Fruit fly (Drosophila melanogaster) whole organism, embryonic: ENCODE measurements around the gene CG10252.

Experiments used
- Abd-B ChIP-seq: fragments of 200-800 bp; sonication (Bioruptor generic); optimal IDR thresholded peaks from 2 replicates; lab custom pipeline; 2018; ENCODE audit warnings: missing biosample characterization, mild to moderate bottlenecking, missing genetic modification characterization, moderate library complexity
- Awh ChIP-seq: fragments of 200-800 bp; sonication (Bioruptor generic); IDR thresholded peaks from 2 replicates; pipeline ENCODE4, ENCODE4 v1.3.6; 2022; ENCODE audit warnings: missing biosample characterization, missing genetic modification characterization
- C15 ChIP-seq: fragments of 200-800 bp; sonication (Bioruptor generic); IDR thresholded peaks from 3 replicates; pipeline ENCODE4 v1.3.6; 2022; ENCODE audit warnings: missing biosample characterization, missing genetic modification characterization
- CG1024 ChIP-seq: fragments of 200-800 bp; sonication (Bioruptor generic); IDR thresholded peaks from 2 replicates; pipeline ENCODE4 v1.3.6; 2022; ENCODE audit warnings: missing biosample characterization, missing genetic modification characterization
- CG10274 ChIP-seq: fragments of 200-800 bp; sonication (Bioruptor generic); optimal IDR thresholded peaks from 3 replicates; lab custom pipeline; 2017; ENCODE audit warnings: missing biosample characterization, mild to moderate bottlenecking, missing genetic modification characterization
- CG10462 ChIP-seq: fragments of 200-800 bp; sonication (Bioruptor generic); optimal IDR thresholded peaks from 2 replicates; lab custom pipeline; 2016; ENCODE audit warnings: missing biosample characterization, missing genetic modification characterization
- CG10565 ChIP-seq: fragments of 200-800 bp; sonication (Bioruptor generic); optimal IDR thresholded peaks from 3 replicates; lab custom pipeline; 2016; ENCODE audit warnings: missing biosample characterization, mild to moderate bottlenecking, missing genetic modification characterization
- CG11504 ChIP-seq: fragments of 200-800 bp; sonication (Bioruptor generic); optimal IDR thresholded peaks from 3 replicates; lab custom pipeline; 2019; ENCODE audit warnings: missing biosample characterization, mild to moderate bottlenecking, missing genetic modification characterization, moderate library complexity
- CG11696 ChIP-seq: fragments of 200-800 bp; sonication (Bioruptor generic); IDR thresholded peaks from 2 replicates; pipeline ENCODE4 v1.3.6; 2022; ENCODE audit warnings: missing biosample characterization, missing genetic modification characterization
- CG14441 ChIP-seq: fragments of 200-800 bp; sonication (Bioruptor generic); IDR thresholded peaks from 2 replicates; pipeline ENCODE4 v1.3.6; 2022; ENCODE audit warnings: missing biosample characterization, missing genetic modification characterization
- CG14965 ChIP-seq: fragments of 200-800 bp; sonication (Bioruptor generic); optimal IDR thresholded peaks from 2 replicates; lab custom pipeline; 2016; ENCODE audit warnings: missing biosample characterization, missing genetic modification characterization, borderline replicate concordance
- CG15514 ChIP-seq: fragments of 200-800 bp; sonication (Bioruptor generic); optimal IDR thresholded peaks from 3 replicates; lab custom pipeline; 2017; ENCODE audit warnings: missing biosample characterization, missing genetic modification characterization, mild to moderate bottlenecking, moderate library complexity, missing genetic modification reagents
- CG17612 ChIP-seq: fragments of 200-800 bp; sonication (Bioruptor generic); IDR thresholded peaks from 2 replicates; pipeline ENCODE4 v1.3.6; 2022; ENCODE audit warnings: missing biosample characterization, missing genetic modification characterization
- CG17829 ChIP-seq: fragments of 200-800 bp; optimal IDR thresholded peaks from 2 replicates; lab custom pipeline; 2019; ENCODE audit warnings: missing biosample characterization, mild to moderate bottlenecking, missing genetic modification characterization, moderate library complexity
- CG18262 ChIP-seq: fragments of 200-800 bp; optimal IDR thresholded peaks from 3 replicates; lab custom pipeline; 2019; ENCODE audit warnings: missing biosample characterization, mild to moderate bottlenecking, missing genetic modification characterization, moderate library complexity
- CG2202 ChIP-seq: fragments of 200-800 bp; sonication (Bioruptor generic); optimal IDR thresholded peaks from 2 replicates; lab custom pipeline; 2018; ENCODE audit warnings: missing biosample characterization, mild to moderate bottlenecking, missing genetic modification characterization
- CG31388 ChIP-seq: fragments of 200-800 bp; sonication (Bioruptor generic); optimal IDR thresholded peaks from 2 replicates; lab custom pipeline; 2016; ENCODE audit warnings: missing biosample characterization, missing genetic modification characterization
- CG32532 ChIP-seq: fragments of 200-800 bp; sonication (Bioruptor generic); IDR thresholded peaks from 2 replicates; pipeline ENCODE4 v1.3.6; 2022; ENCODE audit warnings: missing biosample characterization, missing genetic modification characterization
- CG34422 ChIP-seq: fragments of 200-800 bp; sonication (Bioruptor generic); IDR thresholded peaks from 3 replicates; pipeline ENCODE4 v1.3.6; 2022; ENCODE audit warnings: missing biosample characterization, missing genetic modification characterization
- CG8388 ChIP-seq: fragments of 200-800 bp; sonication (Bioruptor generic); optimal IDR thresholded peaks from 2 replicates; lab custom pipeline; 2019; ENCODE audit warnings: missing biosample characterization, mild to moderate bottlenecking, missing genetic modification characterization, moderate library complexity
- CG9797 ChIP-seq: fragments of 200-800 bp; sonication (Bioruptor generic); optimal IDR thresholded peaks from 3 replicates; lab custom pipeline; 2018; ENCODE audit warnings: missing biosample characterization, mild to moderate bottlenecking, missing genetic modification characterization
- Dref ChIP-seq: fragments of 200-800 bp; sonication (Bioruptor generic); IDR thresholded peaks from 2 replicates; pipeline ENCODE4 v1.3.6; 2022; ENCODE audit warnings: missing biosample characterization, missing genetic modification characterization
- Fer3 ChIP-seq: fragments of 200-800 bp; sonication (Bioruptor generic); optimal IDR thresholded peaks from 2 replicates; lab custom pipeline; 2018; ENCODE audit warnings: missing biosample characterization, mild to moderate bottlenecking, missing genetic modification characterization, moderate library complexity
- HLHmδ ChIP-seq: fragments of 200-800 bp; sonication (Bioruptor generic); optimal IDR thresholded peaks from 2 replicates; lab custom pipeline; 2018; ENCODE audit warnings: missing biosample characterization, mild to moderate bottlenecking, missing genetic modification characterization, moderate library complexity
- Hey ChIP-seq: fragments of 200-800 bp; sonication (Bioruptor generic); optimal IDR thresholded peaks from 3 replicates; lab custom pipeline; 2018; ENCODE audit warnings: missing biosample characterization, mild to moderate bottlenecking, missing genetic modification characterization
- Hmr ChIP-seq: fragments of 200-800 bp; sonication (Bioruptor generic); optimal IDR thresholded peaks from 3 replicates; lab custom pipeline; 2017; ENCODE audit warnings: mild to moderate bottlenecking, missing biosample characterization, missing genetic modification reagents, missing genetic modification characterization
- Hr39 ChIP-seq: fragments of >200 bp; optimal IDR thresholded peaks from 2 replicates; lab custom pipeline; 2017
- NK7.1 ChIP-seq: fragments of 200-800 bp; sonication (Bioruptor generic); optimal IDR thresholded peaks from 3 replicates; lab custom pipeline; 2016; ENCODE audit warnings: missing biosample characterization, missing genetic modification characterization
- NfI ChIP-seq: fragments of 200-800 bp; sonication (Bioruptor generic); optimal IDR thresholded peaks from 3 replicates; lab custom pipeline; 2018; ENCODE audit warnings: missing biosample characterization, mild to moderate bottlenecking, missing genetic modification characterization, moderate library complexity
- Pdp1 ChIP-seq, 2 experiments: fragments of 200-800 bp; sonication (Bioruptor generic); optimal IDR thresholded peaks; 3 replicates each; lab custom pipeline; 2016; ENCODE audit warnings: missing biosample characterization in 2 of 2, missing genetic modification characterization in 2 of 2, mild to moderate bottlenecking in 1 of 2, moderate library complexity in 1 of 2
- Sry-δ ChIP-seq: fragments of 200-800 bp; sonication (Bioruptor generic); optimal IDR thresholded peaks from 2 replicates; lab custom pipeline; 2016; ENCODE audit warnings: missing biosample characterization, missing genetic modification characterization
- Ssrp ChIP-seq: fragments of 200-800 bp; sonication (Bioruptor generic); optimal IDR thresholded peaks from 2 replicates; lab custom pipeline; 2018; ENCODE audit warnings: missing biosample characterization, mild to moderate bottlenecking, missing genetic modification characterization, moderate library complexity
- Taf1 ChIP-seq: fragments of 200-800 bp; sonication (Bioruptor generic); IDR thresholded peaks from 2 replicates; pipeline ENCODE4 v1.3.6; 2022; ENCODE audit warnings: missing biosample characterization, missing genetic modification characterization
- Xrp1 ChIP-seq: fragments of 200-800 bp; sonication (Bioruptor generic); IDR thresholded peaks from 2 replicates; pipeline ENCODE4 v1.3.6; 2022; ENCODE audit warnings: missing biosample characterization, missing genetic modification characterization
- YL-1 ChIP-seq: fragments of 200-800 bp; sonication (Bioruptor generic); optimal IDR thresholded peaks from 3 replicates; lab custom pipeline; 2017; ENCODE audit warnings: missing biosample characterization, mild to moderate bottlenecking, missing genetic modification characterization
- aop ChIP-seq: fragments of 200-800 bp; sonication (Bioruptor generic); IDR thresholded peaks from 2 replicates; pipeline ENCODE4 v1.3.6; 2022; ENCODE audit warnings: missing biosample characterization, missing genetic modification characterization
- cato ChIP-seq: fragments of 200-800 bp; sonication (Bioruptor generic); optimal IDR thresholded peaks from 2 replicates; lab custom pipeline; 2016; ENCODE audit warnings: missing biosample characterization, missing genetic modification characterization, borderline replicate concordance
- danr ChIP-seq: fragments of 200-800 bp; sonication (Bioruptor generic); IDR thresholded peaks from 2 replicates; pipeline ENCODE4 v1.3.6; 2022; ENCODE audit warnings: missing biosample characterization, missing genetic modification characterization
- esg ChIP-seq: fragments of 200-800 bp; sonication (Bioruptor generic); conservative IDR thresholded peaks from 2 replicates; pipeline ENCODE4 v1.3.6; 2022; ENCODE audit warnings: missing biosample characterization, missing genetic modification characterization
- inv ChIP-seq: fragments of 200-800 bp; sonication (Bioruptor generic); IDR thresholded peaks from 2 replicates; pipeline ENCODE4 v1.3.6; 2022; ENCODE audit warnings: missing biosample characterization, missing genetic modification characterization; ENCODE audit not compliant: partially characterized antibody
- mld ChIP-seq: fragments of 200-800 bp; sonication (Bioruptor generic); IDR thresholded peaks from 3 replicates; pipeline ENCODE4 v1.3.6; 2022; ENCODE audit warnings: missing biosample characterization, missing genetic modification characterization; ENCODE audit not compliant: partially characterized antibody
- phol ChIP-seq: fragments of 200-800 bp; sonication (Bioruptor generic); optimal IDR thresholded peaks from 3 replicates; lab custom pipeline; 2018; ENCODE audit warnings: missing biosample characterization, mild to moderate bottlenecking, missing genetic modification characterization, moderate library complexity
- pita ChIP-seq: fragments of 200-800 bp; sonication (Bioruptor generic); optimal IDR thresholded peaks from 2 replicates; lab custom pipeline; 2017; ENCODE audit warnings: missing biosample characterization, mild to moderate bottlenecking, missing genetic modification characterization
- seq ChIP-seq: fragments of 200-800 bp; sonication (Bioruptor generic); IDR thresholded peaks from 2 replicates; pipeline ENCODE4 v1.3.6; 2022; ENCODE audit warnings: missing biosample characterization, missing genetic modification characterization
- slou ChIP-seq: fragments of 200-800 bp; sonication (Bioruptor generic); optimal IDR thresholded peaks from 3 replicates; lab custom pipeline; 2016; ENCODE audit warnings: missing biosample characterization, missing genetic modification characterization
- sna ChIP-seq: fragments of 200-800 bp; sonication (Bioruptor generic); IDR thresholded peaks from 2 replicates; pipeline ENCODE4 v1.3.6; 2022; ENCODE audit warnings: missing biosample characterization, missing genetic modification characterization; ENCODE audit not compliant: partially characterized antibody
- tio ChIP-seq: fragments of 200-800 bp; sonication (Bioruptor generic); optimal IDR thresholded peaks from 2 replicates; lab custom pipeline; 2017; ENCODE audit warnings: missing biosample characterization, missing genetic modification characterization, inconsistent platforms
- vnd ChIP-seq: fragments of 200-800 bp; sonication (Bioruptor generic); IDR thresholded peaks from 3 replicates; pipeline ENCODE4 v1.3.6; 2022; ENCODE audit warnings: missing biosample characterization, missing genetic modification characterization; ENCODE audit not compliant: partially characterized antibody

CG10252 gene

DNA sequence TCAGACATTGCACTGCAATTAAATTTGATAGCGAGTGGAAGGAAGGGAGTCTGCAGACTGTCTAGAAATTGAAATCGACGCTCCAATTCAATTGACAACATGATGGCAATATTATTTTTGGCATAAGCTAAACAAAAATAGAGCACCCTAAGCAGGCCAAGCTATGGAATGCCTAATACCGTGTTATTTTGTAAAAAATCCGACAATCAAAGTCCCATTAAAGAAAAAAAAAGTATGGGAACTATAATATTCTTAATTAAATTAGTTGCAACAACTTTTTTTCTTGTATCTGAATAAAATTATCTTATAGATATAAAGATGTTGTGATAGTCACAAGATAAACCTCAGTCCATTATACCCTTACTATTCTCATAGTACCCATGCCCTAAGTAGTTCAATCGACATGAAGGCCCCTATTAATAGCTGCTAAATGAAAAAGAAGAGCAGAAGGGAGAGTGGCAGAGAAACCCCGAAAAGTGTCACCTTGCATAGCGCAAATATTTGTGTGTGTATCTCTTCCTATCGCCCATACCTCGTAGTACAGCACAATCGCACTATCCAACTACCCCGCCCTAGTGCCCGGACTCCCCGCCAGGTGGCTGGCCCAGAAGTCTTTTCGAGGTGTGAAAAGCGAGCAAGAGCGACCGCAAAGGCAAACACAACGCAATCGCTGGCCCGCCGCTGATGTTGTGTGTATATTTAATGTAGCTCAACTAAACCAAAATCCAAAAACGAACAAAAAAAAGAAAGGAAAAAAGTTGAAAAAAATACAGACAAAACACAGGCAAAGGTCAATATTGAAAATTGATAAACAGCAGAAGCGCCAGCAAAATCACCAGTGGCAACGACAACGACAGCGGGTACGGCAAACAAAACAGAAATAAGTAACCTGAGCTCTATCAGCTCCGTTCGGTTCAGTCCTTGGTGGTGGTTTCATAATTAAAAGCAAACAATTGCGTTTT is 38.4 kb downstream of the CG10252 start (continued):
- TF ChIP-seq Abd-B (GFP tag; lab: Kevin White, UChicago) (no peak), CG10565 (GFP tag; lab: Kevin White, UChicago) (peak; percentile 3), CG15514 (GFP tag; lab: Kevin White, UChicago) (peak; percentile 87), CG17612 (GFP tag; lab: Robert Waterston, UW) (no peak), NK7.1 (peak; percentile 83), NfI (peak; percentile 2), sna (GFP tag; lab: Robert Waterston, UW) (no peak), HLHmδ (GFP tag; lab: Kevin White, UChicago) (no peak), CG18262 (tag; lab: Kevin White, UChicago) (peak; percentile 53), C15 (GFP tag; lab: Robert Waterston, UW) (no peak), CG9797 (GFP tag; lab: Kevin White, UChicago) (peak; percentile 25), slou (GFP tag; lab: Kevin White, UChicago) (no peak), CG8388 (peak; percentile 3), CG10462 (GFP tag; lab: Kevin White, UChicago) (peak; percentile 58), Hmr (peak; percentile 47), Pdp1 (GFP tag; optimal IDR thresholded peaks at IDR 0.05; lab: Kevin White, UChicago) (peak; percentile 14 to 80), cato (GFP tag; lab: Kevin White, UChicago) (peak; percentile 6), seq (GFP tag; lab: Robert Waterston, UW) (peak; percentile 37; the same call in 1 of the 2 replicates), CG17829 (tag; lab: Kevin White, UChicago) (no peak), CG32532 (peak; percentile 34; the same call in 1 of the 2 replicates), CG10274 (peak; percentile 24), CG14965 (GFP tag; lab: Kevin White, UChicago) (peak; percentile 72), Sry-δ (GFP tag; lab: Kevin White, UChicago) (peak; percentile 33), Hey (tag; lab: Kevin White, UChicago) (peak; percentile 61), CG2202 (tag; lab: Kevin White, UChicago) (peak; percentile 90), CG1024 (GFP tag; lab: Robert Waterston, UW) (0 out of 2 replicates have a peak, but pooled peaks have one; percentile 54), Xrp1 (peak; percentile 69), Hr39 (lab: Kevin White, UChicago) (no peak), CG31388 (no peak), mld (GFP tag; lab: Robert Waterston, UW) (no peak), CG11504 (tag; lab: Kevin White, UChicago) (peak; percentile 25), tio (no peak), CG11696 (GFP tag; lab: Robert Waterston, UW) (peak; percentile 36), esg (GFP tag; lab: Robert Waterston, UW) (0 out of 2 replicates have a peak, but pooled peaks have one; percentile 24), Awh (GFP tag; lab: Robert Waterston, UW) (peak; percentile 49), vnd (GFP tag; lab: Robert Waterston, UW) (no peak), CG34422 (GFP tag; lab: Robert Waterston, UW) (0 out of 3 replicates have a peak, but pooled peaks have one; percentile 25), pita (GFP tag; lab: Kevin White, UChicago) (no peak), Ssrp (tag; lab: Kevin White, UChicago) (no peak), CG14441 (GFP tag; lab: Robert Waterston, UW) (no peak), phol (peak; percentile 24), Dref (no peak), inv (no peak), danr (GFP tag; lab: Robert Waterston, UW) (no peak; the same call in 1 of the 2 replicates), YL-1 (GFP tag; lab: Kevin White, UChicago) (peak; percentile 62), Taf1 (no peak), Fer3 (tag; lab: Kevin White, UChicago) (peak; percentile 10), aop (no peak)
